Worm (Caenorhabditis elegans) whole organism, L4 larva: ENCODE measurements around the gene C09E10.3.

Experiments
- F37D6.2 ChIP-seq: sonication (generic microtip); optimal IDR thresholded peaks from 2 replicates; lab custom pipeline; 2016; ENCODE audit warnings: mild to moderate bottlenecking, missing genetic modification characterization, missing compliant biosample characterization
- F49E8.2 ChIP-seq: sonication (generic microtip); optimal IDR thresholded peaks from 2 replicates; lab custom pipeline; 2016; ENCODE audit warnings: missing compliant biosample characterization, mild to moderate bottlenecking, missing genetic modification characterization, borderline replicate concordance
- T20F7.1 ChIP-seq: fragments of 200-800 bp; sonication (Bioruptor generic); optimal IDR thresholded peaks from 2 replicates; lab custom pipeline; 2018; ENCODE audit warnings: mild to moderate bottlenecking, missing genetic modification characterization, missing compliant biosample characterization
- ZK546.5 ChIP-seq, 2 experiments: sonication (generic microtip); optimal IDR thresholded peaks; 2 replicates each; lab custom pipeline; 2017; ENCODE audit warnings: missing biosample characterization in 2 of 2, missing genetic modification characterization in 2 of 2
- aha-1 ChIP-seq: fragments of 150-350 bp; peaks from one replicate; lab custom pipeline; 2014; ENCODE audit warnings: missing biosample characterization, missing genetic modification characterization
- ama-1 ChIP-seq: fragments of 150-350 bp; optimal IDR thresholded peaks from 2 replicates; lab custom pipeline; 2014; ENCODE audit warnings: inconsistent platforms, mixed read lengths
- ceh-62 ChIP-seq: sonication (generic microtip); optimal IDR thresholded peaks from 2 replicates; lab custom pipeline; 2017; ENCODE audit warnings: missing biosample characterization, missing genetic modification characterization
- ceh-82 ChIP-seq: sonication (generic microtip); optimal IDR thresholded peaks from 2 replicates; lab custom pipeline; 2017; ENCODE audit warnings: missing biosample characterization, missing genetic modification characterization
- ces-1 ChIP-seq: fragments of 150-350 bp; sonication (generic microtip); optimal IDR thresholded peaks from 4 replicates; lab custom pipeline; 2014; ENCODE audit warnings: missing biosample characterization, missing genetic modification reagents, missing genetic modification characterization
- ctbp-1 ChIP-seq: fragments of 200-800 bp; sonication (Bioruptor generic); IDR thresholded peaks from 2 replicates; pipeline ENCODE4 v1.3.6; 2022; ENCODE audit warnings: missing genetic modification reagents, missing genetic modification characterization, missing compliant biosample characterization
- daf-16 ChIP-seq, 3 experiments: sonication (generic microtip); optimal IDR thresholded peaks; 2 replicates each; lab custom pipeline; 2016 to 2017; ENCODE audit warnings: missing genetic modification characterization in 3 of 3, missing genetic modification reagents in 3 of 3, mild to moderate bottlenecking in 2 of 3, missing compliant biosample characterization in 2 of 3, missing biosample characterization in 1 of 3, moderate library complexity in 1 of 3
- daf-8 ChIP-seq: fragments of 200-800 bp; sonication (Bioruptor generic); IDR thresholded peaks from 2 replicates; pipeline ENCODE4 v1.3.6; 2022; ENCODE audit warnings: missing genetic modification characterization, missing compliant biosample characterization
- dmd-8 ChIP-seq: fragments of 200-800 bp; sonication (Bioruptor generic); IDR thresholded peaks from 2 replicates; pipeline ENCODE4 v1.3.6; 2022; ENCODE audit warnings: missing genetic modification characterization, missing compliant biosample characterization
- dpl-1 ChIP-seq: fragments of 150-350 bp; optimal IDR thresholded peaks from 2 replicates; lab custom pipeline; 2014; ENCODE audit warnings: missing biosample characterization, missing genetic modification reagents, missing genetic modification characterization
- duxl-1 ChIP-seq: sonication (generic microtip); optimal IDR thresholded peaks from 2 replicates; lab custom pipeline; 2016; ENCODE audit warnings: mild to moderate bottlenecking, missing genetic modification characterization, moderate library complexity, missing compliant biosample characterization; ENCODE audit not compliant: poor library complexity
- egl-27 ChIP-seq: sonication (generic microtip); optimal IDR thresholded peaks from 3 replicates; lab custom pipeline; 2017; ENCODE audit warnings: missing biosample characterization, missing genetic modification reagents, missing genetic modification characterization
- fos-1 ChIP-seq: fragments of 150-350 bp; optimal IDR thresholded peaks from 2 replicates; lab custom pipeline; 2014; ENCODE audit warnings: missing biosample characterization, missing genetic modification characterization
- hlh-11 ChIP-seq: fragments of 200-800 bp; sonication (Bioruptor generic); optimal IDR thresholded peaks from 2 replicates; lab custom pipeline; 2018; ENCODE audit warnings: mild to moderate bottlenecking, missing genetic modification characterization, missing compliant biosample characterization
- hlh-30 ChIP-seq: sonication (generic microtip); optimal IDR thresholded peaks from 2 replicates; lab custom pipeline; 2017; ENCODE audit warnings: antibody characterized with exemption, mild to moderate bottlenecking, missing genetic modification characterization, missing compliant biosample characterization; ENCODE audit not compliant: insufficient read depth
- lin-29 ChIP-seq: fragments of 200-800 bp; sonication (Bioruptor generic); IDR thresholded peaks from 2 replicates; pipeline ENCODE4 v1.3.6; 2022; ENCODE audit warnings: missing genetic modification reagents, missing genetic modification characterization, missing compliant biosample characterization
- lsy-2 ChIP-seq, 2 experiments: fragments of 150-350 bp in 1 of 2; sonication (generic microtip) in 1 of 2; optimal IDR thresholded peaks; 2 replicates each; lab custom pipeline; 2014 to 2017; ENCODE audit warnings: missing biosample characterization in 2 of 2, missing genetic modification characterization in 2 of 2
- madf-9 ChIP-seq: fragments of 200-800 bp; sonication (Bioruptor generic); conservative IDR thresholded peaks from 2 replicates; pipeline ENCODE4 v1.3.6; 2022; ENCODE audit warnings: missing genetic modification reagents, missing genetic modification characterization, missing compliant biosample characterization
- mdl-1 ChIP-seq, 2 experiments: fragments of 150-350 bp in 1 of 2; sonication (generic microtip) in 1 of 2; optimal IDR thresholded peaks; 2 replicates each; lab custom pipeline; 2014 to 2017; ENCODE audit warnings: missing biosample characterization in 2 of 2, missing genetic modification characterization in 2 of 2
- mdt-29 ChIP-seq: fragments of 200-800 bp; sonication (Bioruptor generic); IDR thresholded peaks from 2 replicates; pipeline ENCODE4 v1.3.6; 2022; ENCODE audit warnings: missing genetic modification reagents, missing genetic modification characterization, missing compliant biosample characterization
- mes-2 ChIP-seq: sonication (generic microtip); optimal IDR thresholded peaks from 2 replicates; lab custom pipeline; 2016; ENCODE audit warnings: missing genotype, mild to moderate bottlenecking, missing genetic modification characterization, missing compliant biosample characterization; ENCODE audit not compliant: poor library complexity, severe bottlenecking
- mxl-3 ChIP-seq: fragments of 200-800 bp; sonication (Bioruptor generic); optimal IDR thresholded peaks from 2 replicates; lab custom pipeline; 2018; ENCODE audit warnings: mild to moderate bottlenecking, missing genetic modification characterization, missing compliant biosample characterization
- nhr-237 ChIP-seq: sonication (generic microtip); optimal IDR thresholded peaks from 2 replicates; lab custom pipeline; 2017; ENCODE audit warnings: missing biosample characterization, missing genetic modification characterization
- nhr-25 ChIP-seq: sonication (generic microtip); optimal IDR thresholded peaks from 2 replicates; lab custom pipeline; 2017; ENCODE audit warnings: missing genetic modification characterization, mild to moderate bottlenecking, missing compliant biosample characterization, antibody characterized with exemption, moderate library complexity, borderline replicate concordance; ENCODE audit not compliant: insufficient read depth
- nhr-48 ChIP-seq: sonication (generic microtip); optimal IDR thresholded peaks from 2 replicates; lab custom pipeline; 2016; ENCODE audit warnings: mild to moderate bottlenecking, missing genetic modification characterization, missing compliant biosample characterization
- nhr-6 ChIP-seq: fragments of 150-350 bp; optimal IDR thresholded peaks from 2 replicates; lab custom pipeline; 2014; ENCODE audit warnings: missing biosample characterization, missing genetic modification characterization
- nhr-77 ChIP-seq: fragments of 150-350 bp; optimal IDR thresholded peaks from 2 replicates; lab custom pipeline; 2014; ENCODE audit warnings: missing biosample characterization, missing genetic modification characterization
- php-3 ChIP-seq: fragments of 200-800 bp; sonication (Bioruptor generic); IDR thresholded peaks from 2 replicates; pipeline ENCODE4 v1.3.6; 2022; ENCODE audit warnings: missing genetic modification reagents, missing genetic modification characterization, missing compliant biosample characterization
- rbr-2 ChIP-seq: sonication (generic microtip); optimal IDR thresholded peaks from 2 replicates; lab custom pipeline; 2016; ENCODE audit warnings: missing genotype, missing genetic modification characterization, missing compliant biosample characterization
- saeg-2 ChIP-seq: fragments of 200-800 bp; sonication (Bioruptor generic); IDR thresholded peaks from 2 replicates; pipeline ENCODE4 v1.3.6; 2022; ENCODE audit warnings: missing genetic modification reagents, missing genetic modification characterization, missing compliant biosample characterization
- snpc-4 ChIP-seq: fragments of 150-350 bp; optimal IDR thresholded peaks from 2 replicates; lab custom pipeline; 2014; ENCODE audit warnings: missing biosample characterization, missing genetic modification characterization
- spr-1 ChIP-seq: sonication (generic microtip); optimal IDR thresholded peaks from 2 replicates; lab custom pipeline; 2016; ENCODE audit warnings: mild to moderate bottlenecking, missing genetic modification characterization, missing compliant biosample characterization
- spr-3 ChIP-seq: fragments of 200-800 bp; sonication (Bioruptor generic); optimal IDR thresholded peaks from 2 replicates; lab custom pipeline; 2018; ENCODE audit warnings: mild to moderate bottlenecking, missing genetic modification characterization, missing compliant biosample characterization
- tra-1 ChIP-seq: fragments of 200-800 bp; sonication (Bioruptor generic); IDR thresholded peaks from 2 replicates; pipeline ENCODE4 v1.3.6; 2022; ENCODE audit warnings: missing genetic modification reagents, missing genetic modification characterization, missing compliant biosample characterization
- unc-62 ChIP-seq, 3 experiments: fragments of 150-350 bp in 1 of 3; sonication (generic microtip); optimal IDR thresholded peaks in 2 of 3; peaks in 1 of 3; 1 replicate in 1 of 3; 2 replicates in 2 of 3; lab custom pipeline; 2014 to 2017; ENCODE audit warnings: missing biosample characterization in 3 of 3, missing genetic modification characterization in 3 of 3, missing genetic modification reagents in 3 of 3, missing genotype in 1 of 3
- zag-1 ChIP-seq: fragments of 150-350 bp; optimal IDR thresholded peaks from 2 replicates; lab custom pipeline; 2014; ENCODE audit warnings: missing biosample characterization, missing genetic modification characterization
- zfp-3 ChIP-seq: fragments of 200-800 bp; sonication (Bioruptor generic); conservative IDR thresholded peaks from 2 replicates; pipeline ENCODE4 v1.3.6; 2022; ENCODE audit warnings: missing genetic modification reagents, missing genetic modification characterization, missing compliant biosample characterization
- zip-11 ChIP-seq: fragments of 200-800 bp; sonication (Bioruptor generic); IDR thresholded peaks from 2 replicates; pipeline ENCODE4 v1.3.6; 2022; ENCODE audit warnings: missing genetic modification characterization, missing compliant biosample characterization
- ztf-11 ChIP-seq: fragments of 150-350 bp; optimal IDR thresholded peaks from 2 replicates; lab custom pipeline; 2014; ENCODE audit warnings: missing biosample characterization, missing genetic modification characterization
- ztf-7 ChIP-seq: fragments of 150-350 bp; optimal IDR thresholded peaks from 2 replicates; lab custom pipeline; 2014; ENCODE audit warnings: missing biosample characterization, missing genetic modification characterization

The C09E10.3 gene

DNA sequence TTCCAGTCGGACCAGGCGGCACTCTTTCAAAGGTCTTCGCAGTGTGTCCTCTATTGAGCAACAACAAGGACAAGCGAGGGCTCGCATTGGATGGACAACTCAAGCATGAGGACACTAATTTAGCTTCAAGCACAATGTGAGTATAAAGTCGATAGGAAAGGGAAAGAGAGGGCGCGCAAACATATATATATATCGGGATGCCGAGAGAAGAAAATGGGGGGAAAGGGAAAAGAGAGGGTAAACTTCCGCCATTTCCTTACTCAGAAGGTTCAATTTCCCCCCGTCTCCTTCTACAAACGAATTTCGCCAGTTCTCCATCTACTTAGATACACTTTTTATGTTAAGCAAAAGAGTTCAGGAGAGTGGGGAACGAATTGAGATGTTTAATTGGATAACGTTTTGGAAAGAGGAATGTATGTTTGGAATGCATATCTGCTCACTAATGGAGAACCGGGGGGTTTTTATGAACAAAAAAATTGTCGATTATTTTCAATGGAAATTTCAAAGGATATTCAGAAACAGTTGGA, 38.6 kb downstream of the C09E10.3 start:
- TF ChIP-seq madf-9 (no peak), lsy-2 (tag; optimal IDR thresholded peaks at IDR 0.05; lab: Kevin White, UChicago) (peak in 1 of 2 experiments; percentile 26), unc-62 (GFP tag; optimal IDR thresholded peaks at IDR 0.05 in 1 of 2; lab: Kevin White, UChicago) (peak in 1 of 2 experiments; percentile 92), unc-62 (tag; optimal IDR thresholded peaks at IDR 0.05; lab: Kevin White, UChicago) (no peak), rbr-2 (tag; lab: Kevin White, UChicago) (peak; percentile 29)

- no peak for TF ChIP-seq mes-2 (tag; lab: Kevin White, UChicago)
- no peak for TF ChIP-seq F49E8.2 (tag; lab: Kevin White, UChicago)
- no peak for TF ChIP-seq daf-8 (GFP tag; lab: Robert Waterston, UW)
- TF ChIP-seq F37D6.2: no peak
- no peak for TF ChIP-seq spr-1 (tag; lab: Kevin White, UChicago)
Observed at ce11 chrX:950482-950881, 40.7 kb downstream of the C09E10.3 start, which contains the start of gene arr-1. TSS of gene arr-1 (plus strand) at chrX:950782.

DNA sequence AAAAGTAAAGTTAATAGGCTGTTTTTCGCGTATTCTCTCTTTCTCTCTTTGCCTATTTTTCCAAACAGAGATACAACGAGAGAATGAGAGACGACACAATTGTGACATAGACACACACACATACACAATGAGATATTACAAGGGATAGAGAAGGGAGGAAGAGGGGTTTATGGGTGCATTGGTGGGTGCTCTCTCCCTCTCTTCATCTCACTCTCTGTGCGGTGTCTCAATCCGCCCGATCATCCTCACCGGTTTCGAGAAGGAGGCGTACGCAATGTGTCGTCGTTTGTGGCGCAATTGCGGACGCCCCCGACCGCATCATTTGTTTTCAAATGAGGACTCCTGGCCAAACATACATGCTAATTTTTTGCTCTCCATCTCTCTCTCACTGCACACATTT, 41.7 kb downstream of the C09E10.3 start:
- TF ChIP-seq lin-29 (no peak), ZK546.5 (tag; optimal IDR thresholded peaks at IDR 0.05; lab: Kevin White, UChicago) (peak in 1 of 2 experiments; percentile 11), nhr-48 (tag; lab: Kevin White, UChicago) (peak; percentile 91), zag-1 (tag; lab: Kevin White, UChicago) (peak; percentile 68), ces-1 (GFP tag; lab: Kevin White, UChicago) (peak; percentile 36), zfp-3 (GFP tag; lab: Robert Waterston, UW) (peak; percentile 31; the same call in 1 of the 2 replicates), ctbp-1 (peak; percentile 93), daf-16 (GFP tag; optimal IDR thresholded peaks at IDR 0.05; lab: Kevin White, UChicago) (peak in 1 of 2 experiments; percentile 74), daf-16 (tag; optimal IDR thresholded peaks at IDR 0.05; lab: Kevin White, UChicago) (peak; percentile 39), hlh-30 (tag; lab: Kevin White, UChicago) (peak; percentile 80), saeg-2 (GFP tag; lab: Robert Waterston, UW) (peak; percentile 82; the same call in 1 of the 2 replicates), madf-9 (peak; percentile 77), tra-1 (peak; percentile 75), F37D6.2 (peak; percentile 90), fos-1 (tag; lab: Kevin White, UChicago) (no peak), spr-1 (tag; lab: Kevin White, UChicago) (peak; percentile 70), dpl-1 (GFP tag; lab: Kevin White, UChicago) (peak; percentile 23), mdt-29 (GFP tag; lab: Robert Waterston, UW) (peak; percentile 32; the same call in 1 of the 2 replicates), mes-2 (tag; lab: Kevin White, UChicago) (peak; percentile 73), duxl-1 (tag; lab: Kevin White, UChicago) (peak; percentile 73), ztf-11 (tag; lab: Kevin White, UChicago) (no peak), aha-1 (tag; lab: Kevin White, UChicago) (peak; percentile 98), mdl-1 (tag; optimal IDR thresholded peaks at IDR 0.05; lab: Kevin White, UChicago) (peak; percentile 5 to 89), rbr-2 (tag; lab: Kevin White, UChicago) (peak; percentile 97), ama-1 (no peak), nhr-237 (no peak), lsy-2 (tag; optimal IDR thresholded peaks at IDR 0.05; lab: Kevin White, UChicago) (peak; percentile 81 to 88), F49E8.2 (tag; lab: Kevin White, UChicago) (no peak), T20F7.1 (GFP tag; lab: Kevin White, UChicago) (peak; percentile 80), nhr-6 (tag; lab: Kevin White, UChicago) (no peak), php-3 (GFP tag; lab: Robert Waterston, UW) (no peak), zip-11 (GFP tag; lab: Robert Waterston, UW) (no peak), nhr-77 (tag; lab: Kevin White, UChicago) (peak; percentile 74), spr-3 (GFP tag; lab: Kevin White, UChicago) (no peak), dmd-8 (no peak), ceh-82 (tag; lab: Kevin White, UChicago) (no peak), nhr-25 (tag; lab: Kevin White, UChicago) (peak; percentile 53), hlh-11 (tag; lab: Kevin White, UChicago) (peak; percentile 87), ceh-62 (tag; lab: Kevin White, UChicago) (no peak), snpc-4 (peak; percentile 11), mxl-3 (peak; percentile 86), egl-27 (tag; lab: Kevin White, UChicago) (no peak), ztf-7 (tag; lab: Kevin White, UChicago) (peak; percentile 82)
